Worm (Caenorhabditis elegans) whole organism, early embryonic: Measurements from ENCODE around the gene gly-3.

ENCODE experiments used
- F13C5.2 ChIP-seq: sonication (generic microtip); optimal IDR thresholded peaks from 2 replicates; lab custom pipeline; 2017; ENCODE audit warnings: mild to moderate bottlenecking, missing genetic modification characterization, inconsistent platforms, missing compliant biosample characterization
- ama-1 ChIP-seq: fragments of 150-350 bp; optimal IDR thresholded peaks from 2 replicates; lab custom pipeline; 2014
- ets-7 ChIP-seq: sonication (generic microtip); optimal IDR thresholded peaks from 2 replicates; lab custom pipeline; 2016; ENCODE audit warnings: missing genotype, missing genetic modification characterization, missing compliant biosample characterization
- hmbx-1 ChIP-seq: sonication (generic microtip); optimal IDR thresholded peaks from 2 replicates; lab custom pipeline; 2016; ENCODE audit warnings: mild to moderate bottlenecking, missing genetic modification characterization, missing compliant biosample characterization
- hmg-4 ChIP-seq: fragments of 200-800 bp; sonication (Bioruptor generic); optimal IDR thresholded peaks from 2 replicates; lab custom pipeline; 2018; ENCODE audit warnings: mild to moderate bottlenecking, missing genetic modification characterization, missing compliant biosample characterization
- hnd-1 ChIP-seq: sonication (generic microtip); optimal IDR thresholded peaks from 2 replicates; lab custom pipeline; 2016; ENCODE audit warnings: missing genetic modification characterization, missing compliant biosample characterization
- scrt-1 ChIP-seq: fragments of 200-800 bp; sonication (Bioruptor generic); IDR thresholded peaks from 2 replicates; pipeline ENCODE4 v1.3.6; 2022; ENCODE audit warnings: missing genetic modification characterization, missing compliant biosample characterization

DNA sequence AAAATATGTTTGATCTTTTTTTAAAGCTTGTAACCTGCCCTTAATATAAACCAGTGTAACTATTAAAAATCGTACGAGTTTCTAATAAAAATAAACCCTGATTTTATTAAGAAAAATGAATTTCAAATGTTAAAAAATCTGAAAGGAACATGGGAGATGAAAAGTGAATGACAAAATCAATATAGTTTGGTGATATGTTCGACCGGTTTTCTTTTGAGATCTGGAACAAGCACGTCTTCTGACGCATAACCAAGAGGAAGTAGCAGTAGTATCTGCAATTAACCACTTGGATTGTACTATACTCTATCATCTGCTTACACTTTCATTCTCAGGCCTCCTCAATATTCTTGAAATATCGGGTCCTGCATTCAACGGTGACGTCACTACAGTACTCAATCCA is 40.5 kb downstream of the gly-3 start:
- no peak for TF ChIP-seq ets-7 (tag; lab: Kevin White, UChicago)
- TF ChIP-seq hnd-1 = no peak
- no peak for TF ChIP-seq hmg-4 (GFP tag; lab: Kevin White, UChicago)
- TF ChIP-seq hmbx-1 (tag; lab: Kevin White, UChicago) = no peak
- TF ChIP-seq scrt-1 (GFP tag; lab: Robert Waterston, UW) = no peak
- TF ChIP-seq ama-1 (lab: Kevin White, UChicago) = no peak
- TF ChIP-seq F13C5.2 (tag; lab: Kevin White, UChicago) = no peak
